Worm (Caenorhabditis elegans): Measurements from ENCODE around the gene lgc-43.

ce11 chrIV:10589072-10589471 lies 10.6 kb downstream of the lgc-43 start, which contains the start of gene C43F9.4:
- no peak for TF ChIP-seq hmg-4 (GFP tag; optimal IDR thresholded peaks at IDR 0.05)
- no peak for TF ChIP-seq tbx-37 (GFP tag; conservative IDR thresholded peaks at IDR 0.05)
- no peak for TF ChIP-seq ama-1 (optimal IDR thresholded peaks at IDR 0.05)

Measured in whole organism, early embryonic.